Worm (Caenorhabditis elegans) whole organism, young adult: ENCODE measurements around the gene brf-1.
A peak's percentile ranks its signal among the peaks of the same experiment; 100 is the strongest.

Experiments used
- B0336.3 ChIP-seq: fragments of 200-800 bp; sonication (Bioruptor generic); IDR thresholded peaks from 2 replicates; pipeline ENCODE4 v1.3.6; 2022; ENCODE audit warnings: missing genetic modification characterization, missing compliant biosample characterization
- F33H1.4 ChIP-seq: fragments of 200-800 bp; sonication (Bioruptor generic); IDR thresholded peaks from 2 replicates; pipeline ENCODE4 v1.3.6; 2022; ENCODE audit warnings: missing genetic modification reagents, missing genetic modification characterization, missing compliant biosample characterization
- F37B4.10 ChIP-seq: fragments of 200-800 bp; sonication (Bioruptor generic); IDR thresholded peaks from 2 replicates; pipeline ENCODE4 v1.3.6; 2022; ENCODE audit warnings: missing genetic modification characterization, missing compliant biosample characterization
- F39B2.1 ChIP-seq: fragments of 200-800 bp; sonication (Bioruptor generic); IDR thresholded peaks from 2 replicates; pipeline ENCODE4 v1.3.6; 2022; ENCODE audit warnings: missing genetic modification reagents, missing genetic modification characterization, missing compliant biosample characterization
- F52B5.7 ChIP-seq: sonication (generic microtip); optimal IDR thresholded peaks from 2 replicates; lab custom pipeline; 2016; ENCODE audit warnings: mild to moderate bottlenecking, missing genetic modification characterization, missing compliant biosample characterization
- K12H6.12 ChIP-seq: fragments of 200-800 bp; sonication (Bioruptor generic); optimal IDR thresholded peaks from 2 replicates; lab custom pipeline; 2018; ENCODE audit warnings: mild to moderate bottlenecking, missing genetic modification characterization, missing compliant biosample characterization
- ZK185.1 ChIP-seq: sonication (generic microtip); optimal IDR thresholded peaks from 2 replicates; lab custom pipeline; 2016; ENCODE audit warnings: mild to moderate bottlenecking, missing genetic modification characterization, missing compliant biosample characterization; ENCODE audit not compliant: poor library complexity, severe bottlenecking
- aptf-2 ChIP-seq: fragments of 200-800 bp; sonication (Bioruptor generic); conservative IDR thresholded peaks from 2 replicates; pipeline ENCODE4 v1.3.6; 2022; ENCODE audit warnings: missing genetic modification reagents, missing genetic modification characterization, missing compliant biosample characterization
- aptf-3 ChIP-seq: fragments of 200-800 bp; sonication (Bioruptor generic); IDR thresholded peaks from 2 replicates; pipeline ENCODE4 v1.3.6; 2022; ENCODE audit warnings: missing genetic modification characterization, missing compliant biosample characterization
- attf-3 ChIP-seq: fragments of 200-800 bp; sonication (Bioruptor generic); conservative IDR thresholded peaks from 2 replicates; pipeline ENCODE4 v1.3.6; 2022; ENCODE audit warnings: missing genetic modification reagents, missing genetic modification characterization, missing compliant biosample characterization
- attf-6 ChIP-seq: fragments of 200-800 bp; sonication (Bioruptor generic); IDR thresholded peaks from 2 replicates; pipeline ENCODE4 v1.3.6; 2022; ENCODE audit warnings: missing genetic modification reagents, missing genetic modification characterization, missing compliant biosample characterization
- bed-2 ChIP-seq: fragments of 200-800 bp; sonication (Bioruptor generic); IDR thresholded peaks from 2 replicates; pipeline ENCODE4 v1.3.6; 2022; ENCODE audit warnings: missing genetic modification reagents, missing genetic modification characterization, missing compliant biosample characterization
- ceh-100 ChIP-seq: fragments of 200-800 bp; sonication (Bioruptor generic); IDR thresholded peaks from 2 replicates; pipeline ENCODE4 v1.3.6; 2022; ENCODE audit warnings: missing genetic modification reagents, missing genetic modification characterization, missing compliant biosample characterization
- ceh-58 ChIP-seq: fragments of 200-800 bp; sonication (Bioruptor generic); IDR thresholded peaks from 2 replicates; pipeline ENCODE4 v1.3.6; 2022; ENCODE audit warnings: missing genetic modification characterization, missing compliant biosample characterization
- dox-1 ChIP-seq: fragments of 200-800 bp; sonication (Bioruptor generic); IDR thresholded peaks from 2 replicates; pipeline ENCODE4 v1.3.6; 2022; ENCODE audit warnings: missing genetic modification reagents, missing genetic modification characterization, missing compliant biosample characterization
- dpl-1 ChIP-seq: fragments of 150-350 bp; optimal IDR thresholded peaks from 2 replicates; lab custom pipeline; 2014; ENCODE audit warnings: missing biosample characterization, missing genetic modification reagents, missing genetic modification characterization
- efl-1 ChIP-seq: fragments of 150-350 bp; optimal IDR thresholded peaks from 2 replicates; lab custom pipeline; 2014; ENCODE audit warnings: missing biosample characterization, missing genetic modification reagents, missing genetic modification characterization
- egrh-3 ChIP-seq: fragments of 200-800 bp; sonication (Bioruptor generic); IDR thresholded peaks from 2 replicates; pipeline ENCODE4 v1.3.6; 2022; ENCODE audit warnings: missing genetic modification reagents, missing genetic modification characterization, missing compliant biosample characterization
- him-1 ChIP-seq: sonication (generic microtip); optimal IDR thresholded peaks from 2 replicates; lab custom pipeline; 2016; ENCODE audit warnings: missing genotype, missing genetic modification reagents, missing genetic modification characterization, missing compliant biosample characterization
- hlh-12 ChIP-seq: sonication (generic microtip); optimal IDR thresholded peaks from 2 replicates; lab custom pipeline; 2016; ENCODE audit warnings: missing genetic modification characterization, missing compliant biosample characterization
- hmg-1.2 ChIP-seq: fragments of 200-800 bp; sonication (Bioruptor generic); IDR thresholded peaks from 2 replicates; pipeline ENCODE4 v1.3.6; 2022; ENCODE audit warnings: missing genetic modification reagents, missing genetic modification characterization, missing compliant biosample characterization
- hsf-1 ChIP-seq: fragments of 200-800 bp; sonication (Bioruptor generic); IDR thresholded peaks from 2 replicates; pipeline ENCODE4 v1.3.6; 2022; ENCODE audit warnings: missing genetic modification reagents, missing genetic modification characterization, missing compliant biosample characterization
- let-526 ChIP-seq: fragments of 200-800 bp; sonication (Bioruptor generic); IDR thresholded peaks from 2 replicates; pipeline ENCODE4 v1.3.6; 2022; ENCODE audit warnings: missing genetic modification reagents, missing genetic modification characterization, missing compliant biosample characterization
- let-607 ChIP-seq, 2 experiments: fragments of 200-800 bp in 1 of 2; sonication (Bioruptor generic) in 1 of 2; sonication (generic microtip) in 1 of 2; optimal IDR thresholded peaks; 2 replicates each; lab custom pipeline; 2016 to 2018; ENCODE audit warnings: mild to moderate bottlenecking in 2 of 2, missing compliant biosample characterization in 2 of 2, missing genetic modification characterization in 2 of 2, moderate library complexity in 2 of 2, missing genotype in 1 of 2
- lin-54 ChIP-seq: fragments of 200-800 bp; sonication (Bioruptor generic); optimal IDR thresholded peaks from 2 replicates; lab custom pipeline; 2018; ENCODE audit warnings: mild to moderate bottlenecking, missing genetic modification characterization, missing compliant biosample characterization
- lsl-1 ChIP-seq: fragments of 200-800 bp; sonication (Bioruptor generic); optimal IDR thresholded peaks from 2 replicates; lab custom pipeline; 2018; ENCODE audit warnings: mild to moderate bottlenecking, missing genetic modification characterization, moderate library complexity, missing compliant biosample characterization
- lsy-27 ChIP-seq: sonication (generic microtip); optimal IDR thresholded peaks from 2 replicates; lab custom pipeline; 2017; ENCODE audit warnings: missing genetic modification characterization, mild to moderate bottlenecking, missing compliant biosample characterization, antibody characterized with exemption, missing genotype, borderline replicate concordance; ENCODE audit not compliant: insufficient read depth
- madf-6 ChIP-seq: fragments of 200-800 bp; sonication (Bioruptor generic); IDR thresholded peaks from 2 replicates; pipeline ENCODE4 v1.3.6; 2022; ENCODE audit warnings: missing genetic modification reagents, missing genetic modification characterization, missing compliant biosample characterization
- mcd-1 ChIP-seq: fragments of 200-800 bp; sonication (Bioruptor generic); IDR thresholded peaks from 2 replicates; pipeline ENCODE4 v1.3.6; 2022; ENCODE audit warnings: missing genetic modification reagents, missing genetic modification characterization, missing compliant biosample characterization
- nfya-1 ChIP-seq: sonication (generic microtip); optimal IDR thresholded peaks from 2 replicates; lab custom pipeline; 2017; ENCODE audit warnings: antibody characterized with exemption, missing compliant biosample characterization, missing genetic modification characterization, borderline replicate concordance; ENCODE audit not compliant: insufficient read depth
- nhr-120 ChIP-seq: fragments of 200-800 bp; sonication (Bioruptor generic); IDR thresholded peaks from 2 replicates; pipeline ENCODE4 v1.3.6; 2022; ENCODE audit warnings: missing genetic modification characterization, missing compliant biosample characterization
- nhr-179 ChIP-seq: sonication (generic microtip); optimal IDR thresholded peaks from 2 replicates; lab custom pipeline; 2016; ENCODE audit warnings: mild to moderate bottlenecking, missing genetic modification characterization, missing compliant biosample characterization
- nhr-27 ChIP-seq: fragments of 200-800 bp; sonication (Bioruptor generic); optimal IDR thresholded peaks from 2 replicates; lab custom pipeline; 2018; ENCODE audit warnings: mild to moderate bottlenecking, missing genetic modification characterization, moderate library complexity, missing compliant biosample characterization
- pbrm-1 ChIP-seq: fragments of 200-800 bp; sonication (Bioruptor generic); IDR thresholded peaks from 2 replicates; pipeline ENCODE4 v1.3.6; 2022; ENCODE audit warnings: missing genetic modification reagents, missing genetic modification characterization, missing compliant biosample characterization
- rcor-1 ChIP-seq: fragments of 200-800 bp; sonication (Bioruptor generic); IDR thresholded peaks from 2 replicates; pipeline ENCODE4 v1.3.6; 2022; ENCODE audit warnings: missing genetic modification reagents, missing genetic modification characterization, missing compliant biosample characterization
- rec-8 ChIP-seq, 2 experiments: sonication (generic microtip); optimal IDR thresholded peaks; 2 replicates each; lab custom pipeline; 2016; ENCODE audit warnings: mild to moderate bottlenecking in 2 of 2, missing genetic modification characterization in 2 of 2, missing genetic modification reagents in 2 of 2, missing genotype in 2 of 2, missing biosample characterization in 1 of 2, missing compliant biosample characterization in 1 of 2, moderate library complexity in 1 of 2
- snpc-1.3 ChIP-seq: sonication (generic microtip); optimal IDR thresholded peaks from 2 replicates; lab custom pipeline; 2017; ENCODE audit warnings: missing genetic modification characterization, mild to moderate bottlenecking, missing compliant biosample characterization, antibody characterized with exemption, moderate library complexity, missing genotype, missing genetic modification reagents; ENCODE audit not compliant: insufficient read depth
- snpc-4 ChIP-seq, 5 experiments: fragments of 150-350 bp in 1 of 5; sonication (generic microtip) in 4 of 5; optimal IDR thresholded peaks; 2 replicates each; lab custom pipeline; 2014 to 2018; ENCODE audit warnings: missing genetic modification characterization in 5 of 5, missing biosample characterization in 3 of 5, antibody characterized with exemption in 2 of 5, mild to moderate bottlenecking in 2 of 5, missing compliant biosample characterization in 2 of 5, missing genotype in 2 of 5, moderate library complexity in 2 of 5, missing genetic modification reagents in 1 of 5
- unc-130 ChIP-seq: sonication (generic microtip); optimal IDR thresholded peaks from 2 replicates; lab custom pipeline; 2016; ENCODE audit warnings: missing genetic modification reagents, missing genetic modification characterization, missing compliant biosample characterization
- xnd-1 ChIP-seq: sonication (generic microtip); optimal IDR thresholded peaks from 2 replicates; lab custom pipeline; 2016; ENCODE audit warnings: missing genotype, missing genetic modification reagents, missing genetic modification characterization, missing compliant biosample characterization
- ztf-18 ChIP-seq: sonication (generic microtip); optimal IDR thresholded peaks from 2 replicates; lab custom pipeline; 2016; ENCODE audit warnings: missing genotype, mild to moderate bottlenecking, missing genetic modification characterization, missing compliant biosample characterization
- ztf-22 ChIP-seq: fragments of 200-800 bp; sonication (Bioruptor generic); optimal IDR thresholded peaks from 2 replicates; lab custom pipeline; 2018; ENCODE audit warnings: mild to moderate bottlenecking, missing genetic modification characterization, moderate library complexity, missing compliant biosample characterization
- ztf-28 ChIP-seq: fragments of 200-800 bp; sonication (Bioruptor generic); IDR thresholded peaks from 2 replicates; pipeline ENCODE4 v1.3.6; 2022; ENCODE audit warnings: missing genetic modification reagents, missing genetic modification characterization, missing compliant biosample characterization

The brf-1 gene

DNA sequence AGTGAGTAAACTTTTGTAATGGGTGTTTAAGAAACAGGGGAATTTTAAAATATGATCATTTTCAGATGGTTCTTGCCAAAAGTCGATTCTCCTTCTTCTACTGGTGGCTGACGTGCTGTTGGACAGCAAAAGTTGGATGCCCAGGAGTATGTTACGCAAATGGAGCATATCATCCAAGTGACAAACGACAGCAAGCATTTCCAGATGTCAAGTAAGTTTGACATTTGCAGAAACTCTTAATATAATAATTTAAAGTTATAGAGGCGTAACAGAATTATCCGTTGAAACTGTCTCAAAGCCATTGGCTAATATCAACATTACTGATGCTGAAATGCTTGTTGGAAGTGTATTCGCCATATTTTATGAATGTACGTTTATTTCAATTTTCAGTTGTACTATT, 42.4 kb downstream of the brf-1 start:
- TF ChIP-seq F52B5.7 (no peak), rec-8 (tag; optimal IDR thresholded peaks at IDR 0.05; lab: Kevin White, UChicago) (no peak)

ce11 chrII:7352507-7352906, 46.8 kb downstream of the brf-1 start, which contains the start of gene hsp-4:
Gene hsp-4, minus strand, starts transcription at chrII:7352645.
- TF ChIP-seq hsf-1: peak; percentile 54; the same call in 1 of the 2 replicates
- TF ChIP-seq nfya-1 (tag; lab: Kevin White, UChicago): no peak
- TF ChIP-seq ZK185.1 (tag; lab: Kevin White, UChicago): no peak
- 0 out of 2 replicates have a peak, but pooled peaks have one; percentile 9 for TF ChIP-seq aptf-2 (GFP tag; lab: Robert Waterston, UW)
- TF ChIP-seq K12H6.12 (tag; lab: Kevin White, UChicago): no peak
- TF ChIP-seq let-607 (tag; optimal IDR thresholded peaks at IDR 0.05; lab: Kevin White, UChicago): peak in 1 of 2 experiments; percentile 70

DNA sequence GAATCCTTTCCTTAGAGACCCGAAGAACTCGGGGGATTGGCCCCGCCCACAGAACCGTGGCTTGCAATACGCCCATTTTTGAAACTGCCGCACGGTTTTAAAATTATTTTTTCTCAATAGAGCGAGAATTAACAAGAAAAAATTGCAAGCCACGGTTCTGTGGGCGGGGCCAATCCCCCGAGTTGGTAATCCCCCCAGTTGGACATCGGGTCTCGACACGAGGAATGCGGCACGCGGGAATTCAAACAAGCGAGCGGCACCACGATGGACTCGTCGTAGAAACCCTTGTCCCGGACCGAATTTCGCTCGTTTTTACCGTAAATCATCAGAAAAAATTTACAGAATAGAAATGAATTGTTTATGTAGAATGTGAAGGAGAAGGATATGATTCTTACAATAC, 47.4 kb downstream of the brf-1 start:
- TF ChIP-seq madf-6 (GFP tag; lab: Robert Waterston, UW) (peak; percentile 79), F33H1.4 (GFP tag; lab: Robert Waterston, UW) (peak; percentile 76), egrh-3 (GFP tag; lab: Robert Waterston, UW) (peak; percentile 29; the same call in 1 of the 2 replicates), ceh-58 (GFP tag; lab: Robert Waterston, UW) (no peak), him-1 (tag; lab: Kevin White, UChicago) (no peak), dpl-1 (GFP tag; lab: Kevin White, UChicago) (peak; percentile 40), attf-3 (GFP tag; lab: Robert Waterston, UW) (0 out of 2 replicates have a peak, but pooled peaks have one; percentile 8), mcd-1 (peak; percentile 69), lsy-27 (tag; lab: Kevin White, UChicago) (no peak), attf-6 (GFP tag; lab: Robert Waterston, UW) (0 out of 2 replicates have a peak, but pooled peaks have one; percentile 38), rec-8 (tag; optimal IDR thresholded peaks at IDR 0.05; lab: Kevin White, UChicago) (no peak), ztf-28 (no peak), nhr-120 (GFP tag; lab: Robert Waterston, UW) (no peak), nhr-27 (tag; lab: Kevin White, UChicago) (no peak), hmg-1.2 (peak; percentile 30; the same call in 1 of the 2 replicates), hsf-1 (peak; percentile 23; the same call in 1 of the 2 replicates), unc-130 (peak; percentile 42), ztf-18 (tag; lab: Kevin White, UChicago) (peak; percentile 30), ztf-22 (no peak), efl-1 (GFP tag; lab: Kevin White, UChicago) (peak; percentile 73), ceh-100 (GFP tag; lab: Robert Waterston, UW) (peak; percentile 70), lsl-1 (GFP tag; lab: Kevin White, UChicago) (peak; percentile 65), xnd-1 (tag; lab: Kevin White, UChicago) (peak; percentile 51), bed-2 (no peak), nhr-179 (tag; lab: Kevin White, UChicago) (no peak), snpc-1.3 (tag; lab: Kevin White, UChicago) (no peak), snpc-4 (GFP tag; optimal IDR thresholded peaks at IDR 0.05; lab: Kevin White, UChicago) (peak; percentile 3), snpc-4 (tag; optimal IDR thresholded peaks at IDR 0.05; lab: Kevin White, UChicago) (peak in 1 of 4 experiments; percentile 8), dox-1 (GFP tag; lab: Robert Waterston, UW) (peak; percentile 33; the same call in 1 of the 2 replicates), B0336.3 (GFP tag; lab: Robert Waterston, UW) (no peak), let-526 (GFP tag; lab: Robert Waterston, UW) (no peak), rcor-1 (peak; percentile 65), pbrm-1 (0 out of 2 replicates have a peak, but pooled peaks have one; percentile 16), lin-54 (GFP tag; lab: Kevin White, UChicago) (peak; percentile 77), aptf-3 (GFP tag; lab: Robert Waterston, UW) (no peak), hlh-12 (tag; lab: Kevin White, UChicago) (no peak), F37B4.10 (no peak), F39B2.1 (GFP tag; lab: Robert Waterston, UW) (no peak)
